Worm (Caenorhabditis elegans) whole organism, L3 larva: Measurements from ENCODE around the gene ceh-31.

Experiments used
- ZK546.5 ChIP-seq: sonication (generic microtip); optimal IDR thresholded peaks from 2 replicates; lab custom pipeline; 2017; ENCODE audit warnings: missing biosample characterization, missing genetic modification characterization
- mdl-1 ChIP-seq: fragments of 150-350 bp; optimal IDR thresholded peaks from 2 replicates; lab custom pipeline; 2014; ENCODE audit warnings: missing biosample characterization, missing genetic modification characterization
- nhr-11 ChIP-seq: fragments of 150-350 bp; optimal IDR thresholded peaks from 2 replicates; lab custom pipeline; 2014; ENCODE audit warnings: missing biosample characterization, missing genetic modification characterization
- nhr-25 ChIP-seq: sonication (generic microtip); optimal IDR thresholded peaks from 2 replicates; lab custom pipeline; 2017; ENCODE audit warnings: missing biosample characterization, missing genetic modification characterization
- nhr-76 ChIP-seq: fragments of 150-350 bp; sonication (generic microtip); optimal IDR thresholded peaks from 5 replicates; lab custom pipeline; 2014; ENCODE audit warnings: missing biosample characterization, missing genetic modification characterization
- zag-1 ChIP-seq: fragments of 150-350 bp; optimal IDR thresholded peaks from 2 replicates; lab custom pipeline; 2014; ENCODE audit warnings: missing biosample characterization, missing genetic modification characterization

ce11 chrX:3054394-3054793 is 15.8 kb downstream of the ceh-31 start:
- TF ChIP-seq nhr-11 (tag; lab: Kevin White, UChicago) (no peak), zag-1 (no peak), mdl-1 (tag; lab: Kevin White, UChicago) (no peak), ZK546.5 (tag; lab: Kevin White, UChicago) (no peak), nhr-76 (tag; lab: Kevin White, UChicago) (no peak), nhr-25 (tag; lab: Kevin White, UChicago) (no peak)
